Fruit fly (Drosophila melanogaster): ENCODE data around the gene CG14089.

CG14089 gene

dm6 chr3L:19233798-19234781 is 46.5 kb downstream of the CG14089 start (continued):
- TF ChIP-seq Poxn (GFP tag; IDR thresholded peaks at IDR 0.05) = no peak
- TF ChIP-seq Meics (GFP tag; optimal IDR thresholded peaks at IDR 0.05) = no peak
- no peak for TF ChIP-seq so (GFP tag; IDR thresholded peaks at IDR 0.05)
- no peak for TF ChIP-seq CG3726 (GFP tag; IDR thresholded peaks at IDR 0.05)
- no peak for TF ChIP-seq CG12299 (tag; optimal IDR thresholded peaks at IDR 0.05)
- no peak for TF ChIP-seq CG17385 (GFP tag; optimal IDR thresholded peaks at IDR 0.05)
- TF ChIP-seq CG11504 (tag; optimal IDR thresholded peaks at IDR 0.05) = peak; percentile 22
- TF ChIP-seq Dip2 (GFP tag; IDR thresholded peaks at IDR 0.05) = no peak
- no peak for TF ChIP-seq Max (GFP tag; optimal IDR thresholded peaks at IDR 0.05)
- no peak for TF ChIP-seq CG16815 (GFP tag; optimal IDR thresholded peaks at IDR 0.05)
- no peak for TF ChIP-seq vvl (GFP tag; IDR thresholded peaks at IDR 0.05)
- no peak for TF ChIP-seq CG32767 (GFP tag; IDR thresholded peaks at IDR 0.05)
- no peak for TF ChIP-seq CG6854 (GFP tag; optimal IDR thresholded peaks at IDR 0.05)
- no peak for TF ChIP-seq mirr (GFP tag; optimal IDR thresholded peaks at IDR 0.05)
- no peak for TF ChIP-seq Kr (GFP tag; optimal IDR thresholded peaks at IDR 0.05)
- TF ChIP-seq CG11723 (GFP tag; optimal IDR thresholded peaks at IDR 0.05) = no peak
- no peak for TF ChIP-seq knrl (GFP tag; IDR thresholded peaks at IDR 0.05; ENCODE audit: partially characterized antibody)
- no peak for TF ChIP-seq CG10979 (tag; optimal IDR thresholded peaks at IDR 0.05)
- no peak for TF ChIP-seq CG5245 (GFP tag; optimal IDR thresholded peaks at IDR 0.05)
- TF ChIP-seq CG14014 (GFP tag; IDR thresholded peaks at IDR 0.05) = no peak
- no peak for TF ChIP-seq CG18599 (GFP tag; optimal IDR thresholded peaks at IDR 0.05)
- TF ChIP-seq CG34224 (GFP tag; IDR thresholded peaks at IDR 0.05; ENCODE audit: partially characterized antibody) = no peak
- TF ChIP-seq Mes4 (GFP tag; optimal IDR thresholded peaks at IDR 0.05) = no peak
- TF ChIP-seq mam (GFP tag; optimal IDR thresholded peaks at IDR 0.05) = no peak
- no peak for TF ChIP-seq peb (GFP tag; IDR thresholded peaks at IDR 0.05)
- TF ChIP-seq hbn (GFP tag; IDR thresholded peaks at IDR 0.05; ENCODE audit: partially characterized antibody) = no peak
- TF ChIP-seq Neu2 (GFP tag; optimal IDR thresholded peaks at IDR 0.05; ENCODE audit: borderline replicate concordance) = no peak
- TF ChIP-seq jing (GFP tag; optimal IDR thresholded peaks at IDR 0.05) = no peak
- TF ChIP-seq CG2202 (tag; optimal IDR thresholded peaks at IDR 0.05) = no peak
- no peak for TF ChIP-seq Atf3 (GFP tag; optimal IDR thresholded peaks at IDR 0.05)
- TF ChIP-seq Scr (GFP tag; IDR thresholded peaks at IDR 0.05; ENCODE audit: partially characterized antibody) = no peak
- peak; percentile 9 for TF ChIP-seq Oli (tag; optimal IDR thresholded peaks at IDR 0.05)
- no peak for TF ChIP-seq ttk (GFP tag; IDR thresholded peaks at IDR 0.05)
- no peak for TF ChIP-seq fu2 (GFP tag; optimal IDR thresholded peaks at IDR 0.05)
- TF ChIP-seq CG1602 (GFP tag; optimal IDR thresholded peaks at IDR 0.05) = no peak
- no peak for TF ChIP-seq Mad (GFP tag; optimal IDR thresholded peaks at IDR 0.05)
- no peak for TF ChIP-seq CG17612 (GFP tag; IDR thresholded peaks at IDR 0.05)
- no peak for TF ChIP-seq HmgD (GFP tag; optimal IDR thresholded peaks at IDR 0.05)
- no peak for TF ChIP-seq lab (GFP tag; optimal IDR thresholded peaks at IDR 0.05)
- no peak for TF ChIP-seq Pdp1 (GFP tag; optimal IDR thresholded peaks at IDR 0.05)
- no peak for TF ChIP-seq CG3163 (GFP tag; optimal IDR thresholded peaks at IDR 0.05)
- no peak for TF ChIP-seq kah (GFP tag; optimal IDR thresholded peaks at IDR 0.05)
- no peak for TF ChIP-seq CG9932 (GFP tag; IDR thresholded peaks at IDR 0.05)
- no peak for TF ChIP-seq Sox100B (GFP tag; optimal IDR thresholded peaks at IDR 0.05)
- no peak for TF ChIP-seq B-H1 (GFP tag; IDR thresholded peaks at IDR 0.05)
- no peak for TF ChIP-seq Jarid2 (GFP tag; optimal IDR thresholded peaks at IDR 0.05)
- TF ChIP-seq CG1233 (GFP tag; optimal IDR thresholded peaks at IDR 0.05) = no peak
- no peak for TF ChIP-seq maf-S (GFP tag; optimal IDR thresholded peaks at IDR 0.05)
- TF ChIP-seq CG30403 (GFP tag; optimal IDR thresholded peaks at IDR 0.05) = peak; percentile 41
